Worm (Caenorhabditis elegans) whole organism, mixed stage, embryonic: ENCODE measurements around the gene C45B11.8.

Experiments used
- M03D4.4 ChIP-seq: sonication (generic microtip); optimal IDR thresholded peaks from 2 replicates; lab custom pipeline; 2017; ENCODE audit warnings: mild to moderate bottlenecking, missing genetic modification characterization, missing compliant biosample characterization
- bed-3 ChIP-seq: fragments of 200-800 bp; sonication (Bioruptor generic); optimal IDR thresholded peaks from 3 replicates; lab custom pipeline; 2018; ENCODE audit warnings: mild to moderate bottlenecking, missing genetic modification characterization, moderate library complexity, missing compliant biosample characterization
- blmp-1 ChIP-seq: fragments of 150-350 bp; optimal IDR thresholded peaks from 2 replicates; lab custom pipeline; 2014; ENCODE audit warnings: missing biosample characterization, missing genetic modification characterization
- ceh-39 ChIP-seq: fragments of 150-350 bp; optimal IDR thresholded peaks from 2 replicates; lab custom pipeline; 2014; ENCODE audit warnings: missing biosample characterization, missing genetic modification characterization
- ceh-43 ChIP-seq: fragments of 200-800 bp; sonication (Bioruptor generic); optimal IDR thresholded peaks from 2 replicates; lab custom pipeline; 2018; ENCODE audit warnings: mild to moderate bottlenecking, missing genetic modification characterization, moderate library complexity, missing compliant biosample characterization
- ceh-83 ChIP-seq: fragments of 200-800 bp; sonication (Bioruptor generic); optimal IDR thresholded peaks from 2 replicates; lab custom pipeline; 2018; ENCODE audit warnings: mild to moderate bottlenecking, missing genetic modification characterization, missing compliant biosample characterization
- ces-1 ChIP-seq: fragments of 150-350 bp; optimal IDR thresholded peaks from 2 replicates; lab custom pipeline; 2014; ENCODE audit warnings: missing biosample characterization, missing genetic modification reagents, missing genetic modification characterization
- cnd-1 ChIP-seq: fragments of 200-800 bp; sonication (Bioruptor generic); optimal IDR thresholded peaks from 2 replicates; lab custom pipeline; 2018; ENCODE audit warnings: mild to moderate bottlenecking, missing genetic modification characterization, missing compliant biosample characterization
- drap-1 ChIP-seq: fragments of 200-800 bp; sonication (Bioruptor generic); optimal IDR thresholded peaks from 3 replicates; lab custom pipeline; 2018; ENCODE audit warnings: mild to moderate bottlenecking, missing genetic modification characterization, missing compliant biosample characterization
- elt-1 ChIP-seq: sonication (generic microtip); optimal IDR thresholded peaks from 2 replicates; lab custom pipeline; 2017; ENCODE audit warnings: missing genetic modification characterization, mild to moderate bottlenecking, missing compliant biosample characterization, antibody characterized with exemption, moderate library complexity, borderline replicate concordance; ENCODE audit not compliant: insufficient read depth
- elt-3 ChIP-seq: fragments of 150-350 bp; optimal IDR thresholded peaks from 2 replicates; lab custom pipeline; 2014; ENCODE audit warnings: missing biosample characterization, missing genetic modification characterization
- flh-1 ChIP-seq: fragments of 200-800 bp; sonication (Bioruptor generic); optimal IDR thresholded peaks from 2 replicates; lab custom pipeline; 2018; ENCODE audit warnings: mild to moderate bottlenecking, missing genetic modification characterization, moderate library complexity, missing compliant biosample characterization
- ham-2 ChIP-seq: fragments of 200-800 bp; sonication (Bioruptor generic); optimal IDR thresholded peaks from 2 replicates; lab custom pipeline; 2018; ENCODE audit warnings: mild to moderate bottlenecking, missing genetic modification characterization, missing compliant biosample characterization
- hlh-1 ChIP-seq: fragments of 150-350 bp; optimal IDR thresholded peaks from 2 replicates; lab custom pipeline; 2014; ENCODE audit warnings: missing biosample characterization, missing genetic modification reagents, missing genetic modification characterization
- lin-32 ChIP-seq: fragments of 200-800 bp; sonication (Bioruptor generic); optimal IDR thresholded peaks from 2 replicates; lab custom pipeline; 2018; ENCODE audit warnings: mild to moderate bottlenecking, missing genetic modification characterization, missing compliant biosample characterization
- lsy-2 ChIP-seq: fragments of 150-350 bp; optimal IDR thresholded peaks from 2 replicates; lab custom pipeline; 2014; ENCODE audit warnings: missing biosample characterization, missing genetic modification characterization
- mab-5 ChIP-seq: fragments of 150-350 bp; optimal IDR thresholded peaks from 2 replicates; lab custom pipeline; 2014; ENCODE audit warnings: missing biosample characterization, missing genetic modification characterization
- mep-1 ChIP-seq: fragments of 150-350 bp; optimal IDR thresholded peaks from 2 replicates; lab custom pipeline; 2017; ENCODE audit warnings: missing biosample characterization, missing genetic modification reagents, missing genetic modification characterization, inconsistent platforms
- mls-2 ChIP-seq: sonication (generic microtip); optimal IDR thresholded peaks from 2 replicates; lab custom pipeline; 2016; ENCODE audit warnings: mild to moderate bottlenecking, missing genetic modification characterization, moderate library complexity, missing compliant biosample characterization
- nhr-12 ChIP-seq: fragments of 150-350 bp; optimal IDR thresholded peaks from 2 replicates; lab custom pipeline; 2014; ENCODE audit warnings: missing biosample characterization, missing genetic modification characterization
- nhr-2 ChIP-seq: fragments of 150-350 bp; optimal IDR thresholded peaks from 2 replicates; lab custom pipeline; 2014; ENCODE audit warnings: missing biosample characterization, missing genetic modification characterization
- nhr-237 ChIP-seq: fragments of 150-350 bp; optimal IDR thresholded peaks from 2 replicates; lab custom pipeline; 2014; ENCODE audit warnings: missing biosample characterization, missing genetic modification characterization
- nhr-28 ChIP-seq: fragments of 150-350 bp; optimal IDR thresholded peaks from 2 replicates; lab custom pipeline; 2014; ENCODE audit warnings: missing biosample characterization, missing genetic modification characterization
- pha-4 ChIP-seq: fragments of 150-350 bp; optimal IDR thresholded peaks from 2 replicates; lab custom pipeline; 2018; ENCODE audit warnings: missing biosample characterization, missing genetic modification reagents, missing genetic modification characterization
- sem-2 ChIP-seq: fragments of 200-800 bp; sonication (Bioruptor generic); optimal IDR thresholded peaks from 2 replicates; lab custom pipeline; 2018; ENCODE audit warnings: mild to moderate bottlenecking, missing genetic modification characterization, missing compliant biosample characterization
- snpc-4 ChIP-seq: fragments of 150-350 bp; optimal IDR thresholded peaks from 2 replicates; lab custom pipeline; 2014; ENCODE audit warnings: missing biosample characterization, missing genetic modification characterization
- sptf-1 ChIP-seq: sonication (generic microtip); optimal IDR thresholded peaks from 2 replicates; lab custom pipeline; 2017; ENCODE audit warnings: mild to moderate bottlenecking, missing genetic modification characterization, moderate library complexity, missing compliant biosample characterization
- unc-120 ChIP-seq: sonication (generic microtip); optimal IDR thresholded peaks from 2 replicates; lab custom pipeline; 2017; ENCODE audit warnings: missing genetic modification characterization, missing compliant biosample characterization; ENCODE audit not compliant: poor library complexity, severe bottlenecking
- unc-39 ChIP-seq: fragments of 150-350 bp; optimal IDR thresholded peaks from 2 replicates; lab custom pipeline; 2014; ENCODE audit warnings: missing biosample characterization, missing genetic modification characterization
- unc-62 ChIP-seq: fragments of 150-350 bp; optimal IDR thresholded peaks from 2 replicates; lab custom pipeline; 2014; ENCODE audit warnings: missing biosample characterization, missing genetic modification reagents, missing genetic modification characterization
- zip-8 ChIP-seq: fragments of 150-350 bp; optimal IDR thresholded peaks from 2 replicates; lab custom pipeline; 2014; ENCODE audit warnings: missing biosample characterization, missing genetic modification characterization
- ztf-11 ChIP-seq: fragments of 150-350 bp; optimal IDR thresholded peaks from 2 replicates; lab custom pipeline; 2014; ENCODE audit warnings: missing biosample characterization, missing genetic modification characterization

C45B11.8 gene

ce11 chrV:11040473-11040872 lies at the start of gene C45B11.8:
C45B11.8 (plus strand) TSS chrV:11040773.
- TF ChIP-seq lin-32 (GFP tag; lab: Kevin White, UChicago) (no peak), unc-39 (tag; lab: Kevin White, UChicago) (no peak), nhr-28 (tag; lab: Kevin White, UChicago) (no peak), flh-1 (no peak), blmp-1 (no peak), ham-2 (no peak), pha-4 (tag; lab: Kevin White, UChicago) (no peak), mab-5 (tag; lab: Kevin White, UChicago) (no peak), nhr-2 (tag; lab: Kevin White, UChicago) (no peak), bed-3 (GFP tag; lab: Kevin White, UChicago) (no peak), ceh-43 (GFP tag; lab: Kevin White, UChicago) (no peak)

- no peak for TF ChIP-seq ceh-39
- no peak for TF ChIP-seq ztf-11 (tag; lab: Kevin White, UChicago)
- no peak for TF ChIP-seq nhr-237
- TF ChIP-seq M03D4.4 (tag; lab: Kevin White, UChicago), result no peak
- no peak for TF ChIP-seq mls-2 (tag; lab: Kevin White, UChicago)
- no peak for TF ChIP-seq hlh-1 (tag; lab: Kevin White, UChicago)
- no peak for TF ChIP-seq lsy-2
- TF ChIP-seq unc-39 (tag; lab: Kevin White, UChicago), result no peak
- TF ChIP-seq cnd-1 (tag; lab: Kevin White, UChicago), result no peak
Measured at ce11 chrV:10991789-10992188, 48.8 kb upstream of the C45B11.8 start, which contains the start of gene frpr-9. frpr-9 (plus strand) TSS chrV:10992089.

ce11 chrV:10998797-10999196 lies 41.8 kb upstream of the C45B11.8 start, which contains the start of gene F53B7.7:
F53B7.7 (plus strand) TSS chrV:10999097.
- no peak for TF ChIP-seq bed-3 (GFP tag; lab: Kevin White, UChicago)
- TF ChIP-seq sptf-1 (tag; lab: Kevin White, UChicago), result no peak
- no peak for TF ChIP-seq pha-4 (tag; lab: Kevin White, UChicago)
- TF ChIP-seq nhr-2 (tag; lab: Kevin White, UChicago), result no peak
- TF ChIP-seq zip-8, result no peak
- TF ChIP-seq unc-120, result no peak
- no peak for TF ChIP-seq elt-1 (tag; lab: Kevin White, UChicago)
- TF ChIP-seq, all 35 proteins: peak for 0

ce11 chrV:11000650-11001049 lies 39.9 kb upstream of the C45B11.8 start, which contains the start of gene isy-1:
isy-1 (minus strand) TSS chrV:11000699.
- TF ChIP-seq lsy-2 (peak; percentile 66), ceh-39 (peak; percentile 29), unc-120 (no peak), ces-1 (GFP tag; lab: Kevin White, UChicago) (peak; percentile 86), nhr-12 (no peak), mep-1 (peak; percentile 54), pha-4 (tag; lab: Kevin White, UChicago) (peak; percentile 67), nhr-2 (tag; lab: Kevin White, UChicago) (peak; percentile 19), elt-1 (tag; lab: Kevin White, UChicago) (no peak), nhr-237 (peak; percentile 44)

ce11 chrV:11002434-11002833 lies 38.1 kb upstream of the C45B11.8 start, which contains the start of gene F53B7.4:
F53B7.4 (minus strand) TSS chrV:11002534.
- TF ChIP-seq sptf-1 (tag; lab: Kevin White, UChicago) (no peak), elt-1 (tag; lab: Kevin White, UChicago) (no peak), mab-5 (tag; lab: Kevin White, UChicago) (no peak), blmp-1 (no peak), ceh-83 (GFP tag; lab: Kevin White, UChicago) (no peak), elt-3 (tag; lab: Kevin White, UChicago) (no peak), nhr-28 (tag; lab: Kevin White, UChicago) (no peak)

ce11 chrV:11004094-11004493 lies 36.5 kb upstream of the C45B11.8 start:
- TF ChIP-seq lin-32 (GFP tag; lab: Kevin White, UChicago) (no peak), bed-3 (GFP tag; lab: Kevin White, UChicago) (no peak), ceh-39 (no peak), lsy-2 (no peak), unc-120 (no peak), nhr-28 (tag; lab: Kevin White, UChicago) (no peak), zip-8 (no peak), elt-3 (tag; lab: Kevin White, UChicago) (no peak), ces-1 (GFP tag; lab: Kevin White, UChicago) (no peak), sem-2 (GFP tag; lab: Kevin White, UChicago) (no peak), drap-1 (GFP tag; lab: Kevin White, UChicago) (no peak), cnd-1 (tag; lab: Kevin White, UChicago) (no peak), hlh-1 (tag; lab: Kevin White, UChicago) (no peak), unc-62 (no peak), blmp-1 (no peak), unc-39 (tag; lab: Kevin White, UChicago) (no peak), snpc-4 (tag; lab: Kevin White, UChicago) (no peak), nhr-237 (no peak), mls-2 (tag; lab: Kevin White, UChicago) (no peak), ham-2 (no peak)
- TF ChIP-seq, all 35 proteins: peak for 0
